Fruit fly (Drosophila melanogaster): ENCODE results near the gene CG6495.

CG6495 gene

dm6 chr2L:10732343-10732808, 28.5 kb upstream of the CG6495 start, which contains the start of the genes EMC3 and Dpy-30L1 (continued):
- TF ChIP-seq Neu2 (GFP tag; optimal IDR thresholded peaks at IDR 0.05; ENCODE audit: borderline replicate concordance) (no peak), gcm2 (GFP tag; optimal IDR thresholded peaks at IDR 0.05) (peak; percentile 12), chinmo (GFP tag; IDR thresholded peaks at IDR 0.05; ENCODE audit: partially characterized antibody) (peak; percentile 76; the same call in 1 of the 4 replicates), CG1792 (GFP tag; optimal IDR thresholded peaks at IDR 0.05) (peak; percentile 28), CG6654 (GFP tag; optimal IDR thresholded peaks at IDR 0.05) (no peak), CG1832 (GFP tag; optimal IDR thresholded peaks at IDR 0.05) (no peak), YL-1 (GFP tag; optimal IDR thresholded peaks at IDR 0.05) (peak; percentile 88), hb (GFP tag; IDR thresholded peaks at IDR 0.05; ENCODE audit: partially characterized antibody) (peak; percentile 73; the same call in 2 of the 3 replicates), CG32772 (GFP tag; IDR thresholded peaks at IDR 0.05) (no peak), CG3838 (GFP tag; optimal IDR thresholded peaks at IDR 0.05) (no peak), GATAe (GFP tag; conservative IDR thresholded peaks at IDR 0.05) (no peak), CG1024 (GFP tag; IDR thresholded peaks at IDR 0.05) (no peak), CG7839 (tag; optimal IDR thresholded peaks at IDR 0.05) (no peak), bab2 (GFP tag; optimal IDR thresholded peaks at IDR 0.05) (peak; percentile 40), p53 (GFP tag; optimal IDR thresholded peaks at IDR 0.05) (no peak), cg (GFP tag; optimal IDR thresholded peaks at IDR 0.05) (no peak), Vsx1 (GFP tag; optimal IDR thresholded peaks at IDR 0.05) (no peak), CG14014 (GFP tag; IDR thresholded peaks at IDR 0.05) (no peak), CG8290 (GFP tag; optimal IDR thresholded peaks at IDR 0.05) (no peak), CG8290 (tag; optimal IDR thresholded peaks at IDR 0.05) (no peak), CG33213 (GFP tag; optimal IDR thresholded peaks at IDR 0.05) (peak; percentile 54), Dbx (GFP tag; IDR thresholded peaks at IDR 0.05) (peak; percentile 75), CG30431 (GFP tag; optimal IDR thresholded peaks at IDR 0.05) (no peak), cwo (GFP tag; optimal IDR thresholded peaks at IDR 0.05) (no peak), CG10209 (GFP tag; optimal IDR thresholded peaks at IDR 0.05) (peak; percentile 78), Gsc (GFP tag; IDR thresholded peaks at IDR 0.05) (no peak), Ravus (GFP tag; IDR thresholded peaks at IDR 0.05) (no peak), grn (GFP tag; optimal IDR thresholded peaks at IDR 0.05) (no peak), HLH54F (GFP tag; optimal IDR thresholded peaks at IDR 0.05) (peak; percentile 32), lbe (GFP tag; optimal IDR thresholded peaks at IDR 0.05) (no peak), sob (GFP tag; IDR thresholded peaks at IDR 0.05) (peak; percentile 55; the same call in 1 of the 2 replicates), ERR (GFP tag; optimal IDR thresholded peaks at IDR 0.05) (peak; percentile 24), CG14860 (GFP tag; IDR thresholded peaks at IDR 0.05; ENCODE audit: partially characterized antibody) (peak; percentile 86), zf30C (GFP tag; optimal IDR thresholded peaks at IDR 0.05) (no peak), Ets65A (GFP tag) (peak; percentile 92), CG12769 (tag; optimal IDR thresholded peaks at IDR 0.05) (no peak), NK7.1 (GFP tag; optimal IDR thresholded peaks at IDR 0.05) (peak; percentile 26), btn (GFP tag; optimal IDR thresholded peaks at IDR 0.05) (no peak), vvl (GFP tag; IDR thresholded peaks at IDR 0.05) (peak; percentile 58; the same call in 1 of the 2 replicates), ssp (GFP tag; IDR thresholded peaks at IDR 0.05) (peak; percentile 19; the same call in 1 of the 2 replicates), CG10366 (GFP tag; IDR thresholded peaks at IDR 0.05) (peak; percentile 30; the same call in 1 of the 2 replicates), jigr1 (GFP tag; IDR thresholded peaks at IDR 0.05) (no peak), Fer1 (GFP tag; optimal IDR thresholded peaks at IDR 0.05) (peak; percentile 57), CG10431 (GFP tag; optimal IDR thresholded peaks at IDR 0.05) (no peak), bbx (GFP tag; IDR thresholded peaks at IDR 0.05; ENCODE audit: partially characterized antibody) (peak; percentile 73), pzg (GFP tag; optimal IDR thresholded peaks at IDR 0.05) (peak; percentile 72), onecut (GFP tag; IDR thresholded peaks at IDR 0.05) (peak; percentile 30; the same call in 1 of the 2 replicates), CG4360 (GFP tag; IDR thresholded peaks at IDR 0.05) (no peak), NC2β (GFP tag; optimal IDR thresholded peaks at IDR 0.05) (peak; percentile 35), CkIIα-i1 (GFP tag; IDR thresholded peaks at IDR 0.05) (no peak), PHDP (tag; optimal IDR thresholded peaks at IDR 0.05) (peak; percentile 67), CG1602 (GFP tag; optimal IDR thresholded peaks at IDR 0.05) (peak; percentile 56)
